Fruit fly (Drosophila melanogaster): ENCODE data around the gene S1P.

DNA sequence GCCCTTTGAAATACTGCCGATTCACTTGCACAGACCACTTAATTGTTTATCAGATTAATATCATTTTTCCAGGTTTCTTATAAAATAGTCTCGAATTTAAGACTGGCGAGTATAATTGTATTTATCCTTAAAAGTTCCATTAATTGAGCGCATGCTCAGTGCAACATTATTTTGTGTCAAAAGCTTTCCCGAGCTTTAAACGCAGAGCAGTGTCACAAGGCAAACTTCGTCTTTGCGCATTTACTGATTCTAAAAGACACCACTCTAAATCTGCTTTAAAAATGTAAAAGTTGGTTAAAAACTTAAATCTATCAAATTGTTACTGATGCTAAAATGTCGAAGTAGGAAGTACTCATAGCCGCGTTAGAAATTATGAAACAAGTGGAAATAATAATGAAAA lies 8.4 kb upstream of the S1P start, which contains the start of the genes CG7166 and Alg11:
- TF ChIP-seq kay (GFP tag; ENCODE audit: borderline replicate concordance), result no peak
- no peak for TF ChIP-seq CG33017 (tag; optimal IDR thresholded peaks at IDR 0.05)
- TF ChIP-seq CG7045 (GFP tag; optimal IDR thresholded peaks at IDR 0.05), result no peak
- no peak for TF ChIP-seq pad (GFP tag; optimal IDR thresholded peaks at IDR 0.05)
- no peak for TF ChIP-seq bab1 (GFP tag; optimal IDR thresholded peaks at IDR 0.05)
- TF ChIP-seq CG5204 (GFP tag; optimal IDR thresholded peaks at IDR 0.05), result no peak
- TF ChIP-seq cic (GFP tag; optimal IDR thresholded peaks at IDR 0.05), result no peak
- no peak for TF ChIP-seq cnc (optimal IDR thresholded peaks at IDR 0.05)
- no peak for TF ChIP-seq Hr96 (GFP tag; optimal IDR thresholded peaks at IDR 0.05)
- no peak for TF ChIP-seq ovo (GFP tag; optimal IDR thresholded peaks at IDR 0.05)
- no peak for TF ChIP-seq CG7101 (tag; optimal IDR thresholded peaks at IDR 0.05)
- no peak for TF ChIP-seq Mnt (GFP tag; optimal IDR thresholded peaks at IDR 0.05)
- no peak for TF ChIP-seq toe (GFP tag; optimal IDR thresholded peaks at IDR 0.05)
- TF ChIP-seq CG11617 (GFP tag; optimal IDR thresholded peaks at IDR 0.05), result no peak

Data from whole organism, adult.